Worm (Caenorhabditis elegans) whole organism, L2 larva: ENCODE measurements around the gene pqe-1.

Experiments
- R02D3.7 ChIP-seq: fragments of 150-350 bp; optimal IDR thresholded peaks from 2 replicates; lab custom pipeline; 2014; ENCODE audit warnings: missing biosample characterization, missing genetic modification characterization
- alr-1 ChIP-seq: fragments of 150-350 bp; optimal IDR thresholded peaks from 2 replicates; lab custom pipeline; 2014; ENCODE audit warnings: missing biosample characterization, missing genetic modification characterization
- ceh-82 ChIP-seq: fragments of 150-350 bp; optimal IDR thresholded peaks from 2 replicates; lab custom pipeline; 2014; ENCODE audit warnings: missing biosample characterization, missing genetic modification characterization
- lin-13 ChIP-seq: fragments of 150-350 bp; optimal IDR thresholded peaks from 2 replicates; lab custom pipeline; 2014; ENCODE audit warnings: missing biosample characterization, missing genetic modification reagents, missing genetic modification characterization
- nhr-11 ChIP-seq: fragments of 150-350 bp; optimal IDR thresholded peaks from 2 replicates; lab custom pipeline; 2014; ENCODE audit warnings: missing biosample characterization, missing genetic modification characterization
- sma-9 ChIP-seq, 2 experiments: fragments of 150-350 bp in 1 of 2; sonication (generic microtip) in 1 of 2; optimal IDR thresholded peaks; 2 replicates each; lab custom pipeline; 2014 to 2016; ENCODE audit warnings: missing genetic modification characterization in 2 of 2, mild to moderate bottlenecking in 1 of 2, missing biosample characterization in 1 of 2, missing compliant biosample characterization in 1 of 2, missing genetic modification reagents in 1 of 2, moderate library complexity in 1 of 2
- snpc-4 ChIP-seq: fragments of 150-350 bp; optimal IDR thresholded peaks from 2 replicates; lab custom pipeline; 2014; ENCODE audit warnings: missing biosample characterization, missing genetic modification characterization

ce11 chrIII:5269814-5270213, 41.2 kb upstream of the pqe-1 start, which contains the start of gene ZC395.4:
- TF ChIP-seq lin-13 (no peak), snpc-4 (no peak), nhr-11 (tag; lab: Kevin White, UChicago) (no peak), sma-9 (GFP tag; optimal IDR thresholded peaks at IDR 0.05; lab: Kevin White, UChicago) (no peak), sma-9 (tag; optimal IDR thresholded peaks at IDR 0.05; lab: Kevin White, UChicago) (no peak), ceh-82 (tag; lab: Kevin White, UChicago) (no peak), alr-1 (tag; lab: Kevin White, UChicago) (no peak), R02D3.7 (tag; lab: Kevin White, UChicago) (no peak)
